Worm (Caenorhabditis elegans) whole organism, L1 larva: ENCODE measurements around the gene sel-1.

Experiments
- F16B12.6 ChIP-seq: fragments of 150-350 bp; optimal IDR thresholded peaks from 2 replicates; lab custom pipeline; 2014; ENCODE audit warnings: missing biosample characterization, missing genetic modification characterization
- aha-1 ChIP-seq: fragments of 150-350 bp; optimal IDR thresholded peaks from 2 replicates; lab custom pipeline; 2014; ENCODE audit warnings: missing biosample characterization, missing genetic modification characterization
- aly-2 ChIP-seq: fragments of 150-350 bp; optimal IDR thresholded peaks from 2 replicates; lab custom pipeline; 2014; ENCODE audit warnings: missing biosample characterization, missing genetic modification characterization
- blmp-1 ChIP-seq: fragments of 150-350 bp; optimal IDR thresholded peaks from 2 replicates; lab custom pipeline; 2014; ENCODE audit warnings: missing biosample characterization, missing genetic modification characterization
- ceh-63 ChIP-seq: fragments of 200-800 bp; sonication (Bioruptor generic); optimal IDR thresholded peaks from 2 replicates; lab custom pipeline; 2018; ENCODE audit warnings: mild to moderate bottlenecking, missing genetic modification characterization, missing compliant biosample characterization
- ceh-8 ChIP-seq: fragments of 200-800 bp; sonication (Bioruptor generic); optimal IDR thresholded peaks from 2 replicates; lab custom pipeline; 2018; ENCODE audit warnings: mild to moderate bottlenecking, missing genetic modification characterization, moderate library complexity, missing compliant biosample characterization
- ceh-88 ChIP-seq: fragments of 200-800 bp; sonication (Bioruptor generic); IDR thresholded peaks from 2 replicates; pipeline ENCODE4 v1.3.6; 2022; ENCODE audit warnings: missing genetic modification characterization, missing compliant biosample characterization
- dpl-1 ChIP-seq, 3 experiments: fragments of 150-350 bp in 2 of 3; sonication (generic microtip) in 1 of 3; optimal IDR thresholded peaks; 2 replicates each; lab custom pipeline; 2014 to 2017; ENCODE audit warnings: missing biosample characterization in 3 of 3, missing genetic modification characterization in 3 of 3, missing genetic modification reagents in 3 of 3
- dsc-1 ChIP-seq: sonication (generic microtip); optimal IDR thresholded peaks from 2 replicates; lab custom pipeline; 2016; ENCODE audit warnings: mild to moderate bottlenecking, missing genetic modification characterization, missing compliant biosample characterization
- efl-3 ChIP-seq: fragments of 200-800 bp; sonication (Bioruptor generic); optimal IDR thresholded peaks from 2 replicates; lab custom pipeline; 2018; ENCODE audit warnings: mild to moderate bottlenecking, missing genetic modification characterization, missing compliant biosample characterization
- egl-13 ChIP-seq: sonication (generic microtip); optimal IDR thresholded peaks from 2 replicates; lab custom pipeline; 2016; ENCODE audit warnings: missing genotype, missing genetic modification reagents, missing genetic modification characterization, missing compliant biosample characterization
- egl-27 ChIP-seq, 2 experiments: fragments of 150-350 bp in 1 of 2; sonication (generic microtip); optimal IDR thresholded peaks; 3 replicates each; lab custom pipeline; 2017 to 2018; ENCODE audit warnings: missing biosample characterization in 2 of 2, missing genetic modification characterization in 2 of 2, missing genetic modification reagents in 2 of 2
- elt-3 ChIP-seq, 6 experiments: fragments of 150-350 bp in 1 of 6; sonication (generic microtip); optimal IDR thresholded peaks; 2 replicates each; lab custom pipeline; 2017 to 2018; ENCODE audit warnings: missing biosample characterization in 6 of 6, missing genetic modification characterization in 6 of 6, inconsistent platforms in 1 of 6
- fkh-10 ChIP-seq: sonication (generic microtip); optimal IDR thresholded peaks from 2 replicates; lab custom pipeline; 2017; ENCODE audit warnings: missing biosample characterization, missing genetic modification reagents, missing genetic modification characterization
- fkh-4 ChIP-seq: sonication (generic microtip); optimal IDR thresholded peaks from 2 replicates; lab custom pipeline; 2016; ENCODE audit warnings: missing compliant biosample characterization, missing genetic modification characterization, borderline replicate concordance
- fkh-8 ChIP-seq: sonication (generic microtip); optimal IDR thresholded peaks from 2 replicates; lab custom pipeline; 2016; ENCODE audit warnings: mild to moderate bottlenecking, missing genetic modification characterization, missing compliant biosample characterization
- fos-1 ChIP-seq: fragments of 150-350 bp; optimal IDR thresholded peaks from 2 replicates; lab custom pipeline; 2014; ENCODE audit warnings: missing biosample characterization, missing genetic modification characterization
- hlh-17 ChIP-seq: fragments of 200-800 bp; sonication (Bioruptor generic); optimal IDR thresholded peaks from 2 replicates; lab custom pipeline; 2018; ENCODE audit warnings: missing genetic modification characterization, mild to moderate bottlenecking, missing compliant biosample characterization, moderate library complexity, borderline replicate concordance
- isw-1 ChIP-seq: fragments of 200-800 bp; sonication (Bioruptor generic); IDR thresholded peaks from 2 replicates; pipeline ENCODE4 v1.3.6; 2022; ENCODE audit warnings: missing genetic modification characterization, missing compliant biosample characterization
- jun-1 ChIP-seq: fragments of 150-350 bp; optimal IDR thresholded peaks from 2 replicates; lab custom pipeline; 2014; ENCODE audit warnings: missing biosample characterization, missing genetic modification reagents, missing genetic modification characterization
- lin-13 ChIP-seq: fragments of 150-350 bp; optimal IDR thresholded peaks from 2 replicates; lab custom pipeline; 2014; ENCODE audit warnings: missing biosample characterization, missing genetic modification reagents, missing genetic modification characterization
- lin-15B ChIP-seq: fragments of 150-350 bp; sonication (generic microtip); optimal IDR thresholded peaks from 3 replicates; lab custom pipeline; 2014; ENCODE audit warnings: missing biosample characterization, missing genetic modification characterization
- lir-3 ChIP-seq: sonication (generic microtip); optimal IDR thresholded peaks from 2 replicates; lab custom pipeline; 2016; ENCODE audit warnings: mild to moderate bottlenecking, missing genetic modification characterization, moderate library complexity, missing compliant biosample characterization; ENCODE audit not compliant: poor library complexity
- mab-9 ChIP-seq: fragments of 200-800 bp; sonication (Bioruptor generic); IDR thresholded peaks from 2 replicates; pipeline ENCODE4 v1.3.6; 2022; ENCODE audit warnings: missing genetic modification reagents, missing genetic modification characterization, missing compliant biosample characterization
- mdl-1 ChIP-seq, 2 experiments: fragments of 150-350 bp; optimal IDR thresholded peaks; 2 replicates each; lab custom pipeline; 2014 to 2017; ENCODE audit warnings: missing biosample characterization in 2 of 2, missing genetic modification characterization in 2 of 2, inconsistent platforms in 1 of 2
- mef-2 ChIP-seq: fragments of 150-350 bp; optimal IDR thresholded peaks from 2 replicates; lab custom pipeline; 2014; ENCODE audit warnings: missing biosample characterization, missing genetic modification characterization
- nhr-11 ChIP-seq: fragments of 150-350 bp; optimal IDR thresholded peaks from 2 replicates; lab custom pipeline; 2014; ENCODE audit warnings: missing biosample characterization, missing genetic modification characterization
- nhr-20 ChIP-seq: sonication (generic microtip); optimal IDR thresholded peaks from 2 replicates; lab custom pipeline; 2016; ENCODE audit warnings: mild to moderate bottlenecking, missing genetic modification characterization, missing compliant biosample characterization
- nhr-47 ChIP-seq: sonication (generic microtip); optimal IDR thresholded peaks from 2 replicates; lab custom pipeline; 2016; ENCODE audit warnings: mild to moderate bottlenecking, missing genetic modification characterization, moderate library complexity, missing compliant biosample characterization
- nhr-71 ChIP-seq: sonication (generic microtip); optimal IDR thresholded peaks from 2 replicates; lab custom pipeline; 2016; ENCODE audit warnings: mild to moderate bottlenecking, missing genetic modification characterization, moderate library complexity, missing compliant biosample characterization
- nhr-85 ChIP-seq: sonication (generic microtip); peaks from one replicate; lab custom pipeline; 2016; ENCODE audit warnings: missing genetic modification characterization, inconsistent platforms, missing compliant biosample characterization
- pag-3 ChIP-seq: sonication (generic microtip); optimal IDR thresholded peaks from 2 replicates; lab custom pipeline; 2017; ENCODE audit warnings: missing genetic modification characterization, mild to moderate bottlenecking, missing compliant biosample characterization, antibody characterized with exemption, borderline replicate concordance; ENCODE audit not compliant: insufficient read depth
- pqm-1 ChIP-seq: sonication (generic microtip); optimal IDR thresholded peaks from 3 replicates; lab custom pipeline; 2017; ENCODE audit warnings: missing biosample characterization, missing genetic modification characterization
- rnt-1 ChIP-seq: sonication (generic microtip); optimal IDR thresholded peaks from 2 replicates; lab custom pipeline; 2016; ENCODE audit warnings: mild to moderate bottlenecking, missing genetic modification characterization, moderate library complexity, missing compliant biosample characterization
- skn-1 ChIP-seq: fragments of 150-350 bp; optimal IDR thresholded peaks from 2 replicates; lab custom pipeline; 2014; ENCODE audit warnings: missing biosample characterization, missing genetic modification characterization
- snpc-4 ChIP-seq: fragments of 150-350 bp; optimal IDR thresholded peaks from 2 replicates; lab custom pipeline; 2014; ENCODE audit warnings: missing biosample characterization, missing genetic modification characterization
- sptf-1 ChIP-seq: fragments of 150-350 bp; optimal IDR thresholded peaks from 2 replicates; lab custom pipeline; 2014; ENCODE audit warnings: missing biosample characterization, missing genetic modification characterization
- sup-37 ChIP-seq: fragments of 200-800 bp; sonication (Bioruptor generic); optimal IDR thresholded peaks from 2 replicates; lab custom pipeline; 2018; ENCODE audit warnings: mild to moderate bottlenecking, missing genetic modification characterization, missing compliant biosample characterization
- swsn-7 ChIP-seq: sonication (generic microtip); optimal IDR thresholded peaks from 2 replicates; lab custom pipeline; 2016; ENCODE audit warnings: missing genetic modification characterization, missing compliant biosample characterization
- tlp-1 ChIP-seq: fragments of 150-350 bp; optimal IDR thresholded peaks from 2 replicates; lab custom pipeline; 2014; ENCODE audit warnings: missing biosample characterization, missing genetic modification characterization
- unc-130 ChIP-seq: fragments of 150-350 bp; optimal IDR thresholded peaks from 2 replicates; lab custom pipeline; 2017; ENCODE audit warnings: missing biosample characterization, missing genetic modification characterization, inconsistent platforms
- unc-30 ChIP-seq: sonication (generic microtip); optimal IDR thresholded peaks from 2 replicates; lab custom pipeline; 2017; ENCODE audit warnings: missing biosample characterization, missing genetic modification characterization
- unc-62 ChIP-seq: fragments of 150-350 bp; optimal IDR thresholded peaks from 2 replicates; lab custom pipeline; 2014; ENCODE audit warnings: missing biosample characterization, missing genetic modification reagents, missing genetic modification characterization
- unc-98 ChIP-seq: fragments of 200-800 bp; sonication (Bioruptor generic); IDR thresholded peaks from 2 replicates; pipeline ENCODE4 v1.3.6; 2022; ENCODE audit warnings: missing genetic modification characterization, missing compliant biosample characterization
- zip-4 ChIP-seq: fragments of 200-800 bp; sonication (Bioruptor generic); optimal IDR thresholded peaks from 2 replicates; lab custom pipeline; 2018; ENCODE audit warnings: mild to moderate bottlenecking, missing genetic modification characterization, moderate library complexity, missing compliant biosample characterization

sel-1 gene

ce11 chrV:12518770-12519169, 41.8 kb upstream of the sel-1 start (continued):
- TF ChIP-seq pag-3 (tag; lab: Kevin White, UChicago) (peak; percentile 3), nhr-20 (tag; lab: Kevin White, UChicago) (peak; percentile 71), mab-9 (no peak), dsc-1 (tag; lab: Kevin White, UChicago) (no peak), tlp-1 (no peak), egl-13 (no peak), nhr-11 (tag; lab: Kevin White, UChicago) (no peak), nhr-71 (peak; percentile 91), mdl-1 (tag; optimal IDR thresholded peaks at IDR 0.05; lab: Kevin White, UChicago) (no peak), egl-27 (tag; optimal IDR thresholded peaks at IDR 0.05; lab: Kevin White, UChicago) (no peak), elt-3 (tag; optimal IDR thresholded peaks at IDR 0.05; lab: Kevin White, UChicago) (no peak), aly-2 (tag; lab: Kevin White, UChicago) (no peak)

- TF ChIP-seq ceh-88 (GFP tag; lab: Robert Waterston, UW) = no peak
- no peak for TF ChIP-seq sup-37 (GFP tag; lab: Kevin White, UChicago)
- no peak for TF ChIP-seq egl-27 (tag; optimal IDR thresholded peaks at IDR 0.05; lab: Kevin White, UChicago)
- TF ChIP-seq aha-1 (tag; lab: Kevin White, UChicago) = no peak
- no peak for TF ChIP-seq lin-13 (GFP tag; lab: Kevin White, UChicago)
- TF ChIP-seq skn-1 (tag; lab: Kevin White, UChicago) = no peak
- TF ChIP-seq unc-130 (tag; lab: Kevin White, UChicago) = no peak
- no peak for TF ChIP-seq fos-1
- TF ChIP-seq ceh-8 (GFP tag; lab: Kevin White, UChicago) = no peak
- no peak for TF ChIP-seq nhr-47 (tag; lab: Kevin White, UChicago)
- TF ChIP-seq efl-3 (GFP tag; lab: Kevin White, UChicago) = no peak
- no peak for TF ChIP-seq unc-98 (GFP tag; lab: Robert Waterston, UW)
- no peak for TF ChIP-seq lin-15B (tag; lab: Kevin White, UChicago)
- TF ChIP-seq fkh-4 (tag; lab: Kevin White, UChicago) = no peak
Measured at ce11 chrV:12523356-12523755, 37.2 kb upstream of the sel-1 start.

ce11 chrV:12525526-12525925, 35.0 kb upstream of the sel-1 start, which contains the start of gene dyf-4:
Gene dyf-4 (minus strand): TSS chrV:12525738.
- TF ChIP-seq fos-1 (no peak), blmp-1 (tag; lab: Kevin White, UChicago) (peak; percentile 93)

- TF ChIP-seq isw-1 (GFP tag; lab: Robert Waterston, UW) (no peak), egl-13 (no peak), ceh-63 (GFP tag; lab: Kevin White, UChicago) (no peak), lir-3 (tag; lab: Kevin White, UChicago) (no peak), swsn-7 (tag; lab: Kevin White, UChicago) (no peak), hlh-17 (GFP tag; lab: Kevin White, UChicago) (no peak), blmp-1 (tag; lab: Kevin White, UChicago) (peak; percentile 99), fos-1 (no peak)
- TF ChIP-seq, all 84 proteins: peak for 1
Measured at ce11 chrV:12526124-12526523, 34.4 kb upstream of the sel-1 start.

ce11 chrV:12526758-12527157, 33.8 kb upstream of the sel-1 start, which contains the start of gene F45D3.1:
Gene F45D3.1 (plus strand): TSS chrV:12527058.
- TF ChIP-seq unc-30 (tag; lab: Kevin White, UChicago) = no peak
- no peak for TF ChIP-seq F16B12.6
- TF ChIP-seq mef-2 (tag; lab: Kevin White, UChicago) = no peak
- no peak for TF ChIP-seq pqm-1 (tag; lab: Kevin White, UChicago)
- TF ChIP-seq sup-37 (GFP tag; lab: Kevin White, UChicago) = no peak
- no peak for TF ChIP-seq jun-1 (tag; lab: Kevin White, UChicago)
- TF ChIP-seq fkh-8 (tag; lab: Kevin White, UChicago) = no peak
- no peak for TF ChIP-seq dpl-1 (GFP tag; optimal IDR thresholded peaks at IDR 0.05; lab: Kevin White, UChicago)
- no peak for TF ChIP-seq sptf-1
- TF ChIP-seq aly-2 (tag; lab: Kevin White, UChicago) = no peak
- no peak for TF ChIP-seq rnt-1 (tag; lab: Kevin White, UChicago)
- no peak for TF ChIP-seq fkh-10 (GFP tag; lab: Kevin White, UChicago)
- TF ChIP-seq nhr-71 = no peak
- no peak for TF ChIP-seq zip-4 (GFP tag; lab: Kevin White, UChicago)
- no peak for TF ChIP-seq tlp-1
- no peak for TF ChIP-seq ceh-63 (GFP tag; lab: Kevin White, UChicago)
- no peak for TF ChIP-seq unc-98 (GFP tag; lab: Robert Waterston, UW)
- TF ChIP-seq nhr-85 = no peak
- no peak for TF ChIP-seq unc-62 (GFP tag; lab: Kevin White, UChicago)
- TF ChIP-seq snpc-4 (tag; lab: Kevin White, UChicago) = no peak
